Worm (Caenorhabditis elegans) whole organism, L1 larva: ENCODE measurements around the gene srx-85.

Source experiments
- C04F5.9 ChIP-seq: sonication (generic microtip); optimal IDR thresholded peaks from 2 replicates; lab custom pipeline; 2016; ENCODE audit warnings: missing genetic modification characterization, missing compliant biosample characterization
- C34B4.2 ChIP-seq: sonication (generic microtip); optimal IDR thresholded peaks from 2 replicates; lab custom pipeline; 2017; ENCODE audit warnings: mild to moderate bottlenecking, missing genetic modification characterization, missing compliant biosample characterization
- aha-1 ChIP-seq: fragments of 150-350 bp; optimal IDR thresholded peaks from 2 replicates; lab custom pipeline; 2014; ENCODE audit warnings: missing biosample characterization, missing genetic modification characterization
- ceh-63 ChIP-seq: fragments of 200-800 bp; sonication (Bioruptor generic); optimal IDR thresholded peaks from 2 replicates; lab custom pipeline; 2018; ENCODE audit warnings: mild to moderate bottlenecking, missing genetic modification characterization, missing compliant biosample characterization
- ceh-8 ChIP-seq: fragments of 200-800 bp; sonication (Bioruptor generic); optimal IDR thresholded peaks from 2 replicates; lab custom pipeline; 2018; ENCODE audit warnings: mild to moderate bottlenecking, missing genetic modification characterization, moderate library complexity, missing compliant biosample characterization
- ceh-82 ChIP-seq, 3 experiments: fragments of 150-350 bp in 1 of 3; sonication (generic microtip) in 2 of 3; optimal IDR thresholded peaks; 2 replicates each; lab custom pipeline; 2014 to 2017; ENCODE audit warnings: missing biosample characterization in 3 of 3, missing genetic modification characterization in 3 of 3
- ces-1 ChIP-seq: fragments of 150-350 bp; optimal IDR thresholded peaks from 2 replicates; lab custom pipeline; 2014; ENCODE audit warnings: missing biosample characterization, missing genetic modification reagents, missing genetic modification characterization
- dsc-1 ChIP-seq: sonication (generic microtip); optimal IDR thresholded peaks from 2 replicates; lab custom pipeline; 2016; ENCODE audit warnings: mild to moderate bottlenecking, missing genetic modification characterization, missing compliant biosample characterization
- efl-3 ChIP-seq: fragments of 200-800 bp; sonication (Bioruptor generic); optimal IDR thresholded peaks from 2 replicates; lab custom pipeline; 2018; ENCODE audit warnings: mild to moderate bottlenecking, missing genetic modification characterization, missing compliant biosample characterization
- egl-13 ChIP-seq: sonication (generic microtip); optimal IDR thresholded peaks from 2 replicates; lab custom pipeline; 2016; ENCODE audit warnings: missing genotype, missing genetic modification reagents, missing genetic modification characterization, missing compliant biosample characterization
- egl-27 ChIP-seq, 2 experiments: fragments of 150-350 bp in 1 of 2; sonication (generic microtip); optimal IDR thresholded peaks; 3 replicates each; lab custom pipeline; 2017 to 2018; ENCODE audit warnings: missing biosample characterization in 2 of 2, missing genetic modification characterization in 2 of 2, missing genetic modification reagents in 2 of 2
- elt-3 ChIP-seq, 6 experiments: fragments of 150-350 bp in 1 of 6; sonication (generic microtip); optimal IDR thresholded peaks; 2 replicates each; lab custom pipeline; 2017 to 2018; ENCODE audit warnings: missing biosample characterization in 6 of 6, missing genetic modification characterization in 6 of 6, inconsistent platforms in 1 of 6
- fkh-4 ChIP-seq: sonication (generic microtip); optimal IDR thresholded peaks from 2 replicates; lab custom pipeline; 2016; ENCODE audit warnings: missing compliant biosample characterization, missing genetic modification characterization, borderline replicate concordance
- fkh-8 ChIP-seq: sonication (generic microtip); optimal IDR thresholded peaks from 2 replicates; lab custom pipeline; 2016; ENCODE audit warnings: mild to moderate bottlenecking, missing genetic modification characterization, missing compliant biosample characterization
- fos-1 ChIP-seq: fragments of 150-350 bp; optimal IDR thresholded peaks from 2 replicates; lab custom pipeline; 2014; ENCODE audit warnings: missing biosample characterization, missing genetic modification characterization
- hlh-17 ChIP-seq: fragments of 200-800 bp; sonication (Bioruptor generic); optimal IDR thresholded peaks from 2 replicates; lab custom pipeline; 2018; ENCODE audit warnings: missing genetic modification characterization, mild to moderate bottlenecking, missing compliant biosample characterization, moderate library complexity, borderline replicate concordance
- hlh-4 ChIP-seq: sonication (generic microtip); optimal IDR thresholded peaks from 2 replicates; lab custom pipeline; 2016; ENCODE audit warnings: mild to moderate bottlenecking, missing genetic modification characterization, missing compliant biosample characterization
- isw-1 ChIP-seq: fragments of 200-800 bp; sonication (Bioruptor generic); IDR thresholded peaks from 2 replicates; pipeline ENCODE4 v1.3.6; 2022; ENCODE audit warnings: missing genetic modification characterization, missing compliant biosample characterization
- jun-1 ChIP-seq: fragments of 150-350 bp; optimal IDR thresholded peaks from 2 replicates; lab custom pipeline; 2014; ENCODE audit warnings: missing biosample characterization, missing genetic modification reagents, missing genetic modification characterization
- lin-14 ChIP-seq: fragments of 200-800 bp; sonication (Bioruptor generic); optimal IDR thresholded peaks from 2 replicates; lab custom pipeline; 2018; ENCODE audit warnings: mild to moderate bottlenecking, missing genetic modification characterization, moderate library complexity, missing compliant biosample characterization
- lin-35 ChIP-seq, 2 experiments: fragments of 150-350 bp; optimal IDR thresholded peaks; 2 replicates each; lab custom pipeline; 2014; ENCODE audit warnings: missing biosample characterization in 2 of 2, missing genetic modification characterization in 2 of 2, missing genetic modification reagents in 2 of 2
- lin-39 ChIP-seq: fragments of 150-350 bp; optimal IDR thresholded peaks from 2 replicates; lab custom pipeline; 2014; ENCODE audit warnings: missing biosample characterization, missing genetic modification reagents, missing genetic modification characterization
- lir-3 ChIP-seq: sonication (generic microtip); optimal IDR thresholded peaks from 2 replicates; lab custom pipeline; 2016; ENCODE audit warnings: mild to moderate bottlenecking, missing genetic modification characterization, moderate library complexity, missing compliant biosample characterization; ENCODE audit not compliant: poor library complexity
- lsy-2 ChIP-seq, 2 experiments: fragments of 150-350 bp; optimal IDR thresholded peaks; 2 replicates each; lab custom pipeline; 2014; ENCODE audit warnings: missing biosample characterization in 2 of 2, missing genetic modification characterization in 2 of 2
- mab-9 ChIP-seq: fragments of 200-800 bp; sonication (Bioruptor generic); IDR thresholded peaks from 2 replicates; pipeline ENCODE4 v1.3.6; 2022; ENCODE audit warnings: missing genetic modification reagents, missing genetic modification characterization, missing compliant biosample characterization
- mdl-1 ChIP-seq, 2 experiments: fragments of 150-350 bp; optimal IDR thresholded peaks; 2 replicates each; lab custom pipeline; 2014 to 2017; ENCODE audit warnings: missing biosample characterization in 2 of 2, missing genetic modification characterization in 2 of 2, inconsistent platforms in 1 of 2
- nhr-11 ChIP-seq: fragments of 150-350 bp; optimal IDR thresholded peaks from 2 replicates; lab custom pipeline; 2014; ENCODE audit warnings: missing biosample characterization, missing genetic modification characterization
- nhr-19 ChIP-seq: fragments of 200-800 bp; sonication (Bioruptor generic); conservative IDR thresholded peaks from 2 replicates; pipeline ENCODE4 v1.3.6; 2022; ENCODE audit warnings: missing genetic modification characterization, missing compliant biosample characterization
- nhr-71 ChIP-seq: sonication (generic microtip); optimal IDR thresholded peaks from 2 replicates; lab custom pipeline; 2016; ENCODE audit warnings: mild to moderate bottlenecking, missing genetic modification characterization, moderate library complexity, missing compliant biosample characterization
- nhr-76 ChIP-seq: sonication (generic microtip); optimal IDR thresholded peaks from 2 replicates; lab custom pipeline; 2017; ENCODE audit warnings: missing biosample characterization, missing genetic modification characterization
- nhr-84 ChIP-seq: sonication (generic microtip); optimal IDR thresholded peaks from 2 replicates; lab custom pipeline; 2017; ENCODE audit warnings: missing biosample characterization, missing genetic modification characterization
- nhr-90 ChIP-seq: sonication (generic microtip); optimal IDR thresholded peaks from 2 replicates; lab custom pipeline; 2016; ENCODE audit warnings: mild to moderate bottlenecking, missing genetic modification characterization, missing compliant biosample characterization; ENCODE audit not compliant: poor library complexity
- pax-3 ChIP-seq: fragments of 200-800 bp; sonication (Bioruptor generic); optimal IDR thresholded peaks from 2 replicates; lab custom pipeline; 2018; ENCODE audit warnings: mild to moderate bottlenecking, missing genetic modification characterization, moderate library complexity, missing compliant biosample characterization
- pqm-1 ChIP-seq: sonication (generic microtip); optimal IDR thresholded peaks from 3 replicates; lab custom pipeline; 2017; ENCODE audit warnings: missing biosample characterization, missing genetic modification characterization
- rnt-1 ChIP-seq: sonication (generic microtip); optimal IDR thresholded peaks from 2 replicates; lab custom pipeline; 2016; ENCODE audit warnings: mild to moderate bottlenecking, missing genetic modification characterization, moderate library complexity, missing compliant biosample characterization
- snpc-4 ChIP-seq: fragments of 150-350 bp; optimal IDR thresholded peaks from 2 replicates; lab custom pipeline; 2014; ENCODE audit warnings: missing biosample characterization, missing genetic modification characterization
- snu-23 ChIP-seq: sonication (generic microtip); optimal IDR thresholded peaks from 2 replicates; lab custom pipeline; 2016; ENCODE audit warnings: missing genetic modification characterization, missing compliant biosample characterization
- sptf-1 ChIP-seq: fragments of 150-350 bp; optimal IDR thresholded peaks from 2 replicates; lab custom pipeline; 2014; ENCODE audit warnings: missing biosample characterization, missing genetic modification characterization
- sup-37 ChIP-seq: fragments of 200-800 bp; sonication (Bioruptor generic); optimal IDR thresholded peaks from 2 replicates; lab custom pipeline; 2018; ENCODE audit warnings: mild to moderate bottlenecking, missing genetic modification characterization, missing compliant biosample characterization
- tbx-2 ChIP-seq: sonication (generic microtip); optimal IDR thresholded peaks from 2 replicates; lab custom pipeline; 2016; ENCODE audit warnings: missing genetic modification characterization, missing compliant biosample characterization
- tlp-1 ChIP-seq: fragments of 150-350 bp; optimal IDR thresholded peaks from 2 replicates; lab custom pipeline; 2014; ENCODE audit warnings: missing biosample characterization, missing genetic modification characterization
- unc-30 ChIP-seq: sonication (generic microtip); optimal IDR thresholded peaks from 2 replicates; lab custom pipeline; 2017; ENCODE audit warnings: missing biosample characterization, missing genetic modification characterization
- unc-62 ChIP-seq: fragments of 150-350 bp; optimal IDR thresholded peaks from 2 replicates; lab custom pipeline; 2014; ENCODE audit warnings: missing biosample characterization, missing genetic modification reagents, missing genetic modification characterization
- unc-86 ChIP-seq: sonication (generic microtip); optimal IDR thresholded peaks from 2 replicates; lab custom pipeline; 2016; ENCODE audit warnings: missing genetic modification characterization, missing compliant biosample characterization
- unc-98 ChIP-seq: fragments of 200-800 bp; sonication (Bioruptor generic); IDR thresholded peaks from 2 replicates; pipeline ENCODE4 v1.3.6; 2022; ENCODE audit warnings: missing genetic modification characterization, missing compliant biosample characterization
- vab-15 ChIP-seq: sonication (generic microtip); optimal IDR thresholded peaks from 2 replicates; lab custom pipeline; 2017; ENCODE audit warnings: missing genotype, mild to moderate bottlenecking, missing genetic modification characterization, missing compliant biosample characterization
- xbp-1 ChIP-seq: sonication (generic microtip); optimal IDR thresholded peaks from 2 replicates; lab custom pipeline; 2016; ENCODE audit warnings: missing genetic modification characterization, missing compliant biosample characterization
- zip-4 ChIP-seq: fragments of 200-800 bp; sonication (Bioruptor generic); optimal IDR thresholded peaks from 2 replicates; lab custom pipeline; 2018; ENCODE audit warnings: mild to moderate bottlenecking, missing genetic modification characterization, moderate library complexity, missing compliant biosample characterization

srx-85 gene

DNA sequence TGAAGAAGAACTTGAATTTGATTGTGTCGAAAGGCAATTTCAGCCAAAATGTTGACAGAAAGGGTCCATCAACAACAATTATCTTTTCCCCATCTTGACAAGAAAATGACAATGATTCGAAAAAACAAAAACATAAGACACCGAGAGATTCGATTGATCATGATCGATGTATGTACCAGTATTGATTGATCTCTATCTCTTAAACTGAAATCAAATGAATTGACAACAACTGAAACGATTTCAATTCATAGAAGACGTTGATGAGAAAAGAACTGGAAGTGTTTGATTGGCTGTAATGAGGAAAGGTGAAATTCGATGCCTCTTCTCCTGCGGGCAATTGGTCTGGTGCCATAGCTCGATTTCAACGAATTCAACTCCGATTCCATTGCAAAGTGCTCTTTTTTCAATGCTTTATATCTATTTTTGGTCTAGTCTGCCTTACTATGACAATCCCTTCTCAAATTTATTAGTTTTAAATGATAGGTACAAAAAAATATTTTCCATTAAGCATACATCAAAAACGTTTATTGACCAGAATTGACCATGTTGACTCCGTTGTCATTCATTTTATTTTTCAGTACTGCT lies 19.0 kb upstream of the srx-85 start:
- peak; percentile 17 for TF ChIP-seq ceh-63 (GFP tag; lab: Kevin White, UChicago)
- TF ChIP-seq nhr-84, result no peak

DNA sequence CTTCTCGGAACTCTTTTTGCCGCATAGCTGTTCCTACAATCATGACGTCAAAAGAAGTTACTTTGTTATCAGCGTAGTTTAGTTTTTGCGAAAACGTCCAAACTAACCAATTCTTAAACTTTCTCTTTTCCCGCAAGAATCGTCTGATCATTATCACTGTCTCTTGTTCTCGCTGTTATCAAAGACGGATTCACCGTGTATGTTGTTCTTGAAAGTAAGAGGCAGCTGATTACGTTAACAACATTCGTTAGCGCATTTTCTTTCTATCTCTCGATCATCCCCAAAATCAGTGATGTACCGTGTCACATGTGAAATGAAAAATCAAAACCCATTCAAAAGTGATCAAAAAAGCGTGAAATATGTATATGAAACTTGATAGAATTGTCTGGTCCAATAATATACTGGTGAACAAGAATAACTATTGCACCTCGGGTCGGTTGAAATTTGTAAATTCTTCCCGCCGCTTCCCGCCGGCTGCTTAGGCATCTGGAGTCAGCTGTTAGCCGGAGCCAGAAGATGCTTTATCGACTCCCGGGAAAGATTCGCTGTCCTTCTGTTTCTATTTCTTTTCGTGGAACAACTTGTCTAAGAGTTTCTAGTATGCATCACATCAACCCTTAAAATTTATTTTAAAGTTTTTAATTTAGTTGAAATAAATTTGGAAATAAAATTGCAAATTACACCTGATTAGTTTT lies 17.8 kb upstream of the srx-85 start:
- TF ChIP-seq xbp-1 (tag; lab: Kevin White, UChicago), result no peak
- TF ChIP-seq ceh-82 (tag; optimal IDR thresholded peaks at IDR 0.05; lab: Kevin White, UChicago), result no peak
- TF ChIP-seq sup-37 (GFP tag; lab: Kevin White, UChicago), result no peak
- TF ChIP-seq nhr-76 (tag; lab: Kevin White, UChicago), result no peak
- TF ChIP-seq mab-9 (GFP tag; lab: Robert Waterston, UW), result no peak
- no peak for TF ChIP-seq nhr-11
- peak; percentile 11 for TF ChIP-seq jun-1 (tag; lab: Kevin White, UChicago)
- no peak for TF ChIP-seq unc-62
- TF ChIP-seq unc-98 (GFP tag; lab: Robert Waterston, UW), result no peak
- peak; percentile 37 for TF ChIP-seq snu-23
- no peak for TF ChIP-seq ceh-63 (GFP tag; lab: Kevin White, UChicago)
- no peak for TF ChIP-seq hlh-4
- TF ChIP-seq ceh-8 (GFP tag; lab: Kevin White, UChicago), result no peak
- TF ChIP-seq dsc-1 (tag; lab: Kevin White, UChicago), result no peak
- no peak for TF ChIP-seq egl-27 (tag; optimal IDR thresholded peaks at IDR 0.05; lab: Kevin White, UChicago)
- no peak for TF ChIP-seq zip-4 (GFP tag; lab: Kevin White, UChicago)
- TF ChIP-seq sptf-1 (tag; lab: Kevin White, UChicago), result no peak
- no peak for TF ChIP-seq fkh-8
- no peak for TF ChIP-seq hlh-17 (GFP tag; lab: Kevin White, UChicago)
- TF ChIP-seq mdl-1 (tag; optimal IDR thresholded peaks at IDR 0.05; lab: Kevin White, UChicago), result peak in 1 of 2 experiments; percentile 60
- TF ChIP-seq rnt-1 (tag; lab: Kevin White, UChicago), result peak; percentile 48
- TF ChIP-seq lin-14, result peak; percentile 72
- no peak for TF ChIP-seq tlp-1 (tag; lab: Kevin White, UChicago)
- TF ChIP-seq unc-30 (tag; lab: Kevin White, UChicago), result no peak
- TF ChIP-seq lsy-2 (tag; optimal IDR thresholded peaks at IDR 0.05; lab: Kevin White, UChicago), result peak in 1 of 2 experiments; percentile 43
- TF ChIP-seq nhr-71 (tag; lab: Kevin White, UChicago), result peak; percentile 68
- TF ChIP-seq lir-3, result no peak
- TF ChIP-seq nhr-90 (tag; lab: Kevin White, UChicago), result peak; percentile 51
- no peak for TF ChIP-seq isw-1 (GFP tag; lab: Robert Waterston, UW)
- no peak for TF ChIP-seq pax-3 (tag; lab: Kevin White, UChicago)
- TF ChIP-seq ces-1, result no peak
- no peak for TF ChIP-seq fos-1
- TF ChIP-seq lin-39 (tag; lab: Kevin White, UChicago), result no peak
- no peak for TF ChIP-seq C34B4.2
- no peak for TF ChIP-seq efl-3
- TF ChIP-seq aha-1 (tag; lab: Kevin White, UChicago), result no peak
- peak; percentile 14 for TF ChIP-seq nhr-19 (GFP tag; lab: Robert Waterston, UW)
- no peak for TF ChIP-seq fkh-4 (tag; lab: Kevin White, UChicago)
- no peak for TF ChIP-seq tbx-2
- TF ChIP-seq egl-13, result no peak
- TF ChIP-seq lin-35 (GFP tag; optimal IDR thresholded peaks at IDR 0.05; lab: Kevin White, UChicago), result peak in 1 of 2 experiments; percentile 71
- no peak for TF ChIP-seq vab-15
- TF ChIP-seq unc-86 (tag; lab: Kevin White, UChicago), result no peak
- TF ChIP-seq elt-3 (tag; optimal IDR thresholded peaks at IDR 0.05; lab: Kevin White, UChicago), result peak in 5 of 6 experiments; percentile 64 to 90 (median 68)
- no peak for TF ChIP-seq pqm-1
- no peak for TF ChIP-seq C04F5.9 (tag; lab: Kevin White, UChicago)
- TF ChIP-seq snpc-4 (tag; lab: Kevin White, UChicago), result no peak
